Worm (Caenorhabditis elegans) whole organism, L1 larva: ENCODE results near the gene xpo-3.

Experiments
- ama-1 ChIP-seq: fragments of 150-350 bp; optimal IDR thresholded peaks from 2 replicates; lab custom pipeline; 2014
- blmp-1 ChIP-seq: fragments of 150-350 bp; optimal IDR thresholded peaks from 2 replicates; lab custom pipeline; 2014; ENCODE audit warnings: missing biosample characterization, missing genetic modification characterization
- hlh-17 ChIP-seq: fragments of 200-800 bp; sonication (Bioruptor generic); optimal IDR thresholded peaks from 2 replicates; lab custom pipeline; 2018; ENCODE audit warnings: missing genetic modification characterization, mild to moderate bottlenecking, missing compliant biosample characterization, moderate library complexity, borderline replicate concordance
- pag-3 ChIP-seq: sonication (generic microtip); optimal IDR thresholded peaks from 2 replicates; lab custom pipeline; 2017; ENCODE audit warnings: missing genetic modification characterization, mild to moderate bottlenecking, missing compliant biosample characterization, antibody characterized with exemption, borderline replicate concordance; ENCODE audit not compliant: insufficient read depth
- rnt-1 ChIP-seq: sonication (generic microtip); optimal IDR thresholded peaks from 2 replicates; lab custom pipeline; 2016; ENCODE audit warnings: mild to moderate bottlenecking, missing genetic modification characterization, moderate library complexity, missing compliant biosample characterization
- unc-86 ChIP-seq: sonication (generic microtip); optimal IDR thresholded peaks from 2 replicates; lab custom pipeline; 2016; ENCODE audit warnings: missing genetic modification characterization, missing compliant biosample characterization

DNA sequence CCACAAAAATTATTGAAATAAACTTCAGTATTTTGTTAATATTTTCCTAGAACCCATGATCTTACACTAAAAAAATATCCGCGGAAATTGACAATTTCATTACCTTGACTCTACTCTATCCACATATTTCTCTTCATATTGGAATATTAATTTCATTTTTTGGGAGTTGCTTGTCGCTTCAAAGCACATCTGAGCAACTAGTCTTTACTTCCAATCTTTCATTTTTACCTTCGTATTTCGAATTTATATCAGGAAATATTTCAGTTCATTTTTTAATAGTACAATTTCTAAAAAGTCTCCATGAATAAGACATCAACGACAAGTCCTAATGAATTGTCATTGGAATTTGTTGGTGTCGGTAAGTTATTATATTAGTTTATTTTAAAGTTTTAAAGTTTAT, 44.8 kb downstream of the xpo-3 start, which contains the start of gene srt-73:
- TF ChIP-seq ama-1 (lab: Kevin White, UChicago): no peak
- TF ChIP-seq hlh-17 (GFP tag; lab: Kevin White, UChicago): no peak
- no peak for TF ChIP-seq rnt-1
- no peak for TF ChIP-seq pag-3 (tag; lab: Kevin White, UChicago)
- no peak for TF ChIP-seq blmp-1 (tag; lab: Kevin White, UChicago)
- no peak for TF ChIP-seq unc-86
